Worm (Caenorhabditis elegans) whole organism, midembryonic: ENCODE measurements around the gene ptpn-22.

Source experiments
- T22C8.4 ChIP-seq: fragments of 200-800 bp; sonication (Bioruptor generic); IDR thresholded peaks from 2 replicates; pipeline ENCODE4 v1.3.6; 2022; ENCODE audit warnings: missing genetic modification characterization, missing compliant biosample characterization
- cog-1 ChIP-seq: sonication (generic microtip); optimal IDR thresholded peaks from 2 replicates; lab custom pipeline; 2016; ENCODE audit warnings: missing genetic modification characterization, missing compliant biosample characterization
- flt-1 ChIP-seq: fragments of 200-800 bp; sonication (Bioruptor generic); IDR thresholded peaks from 2 replicates; pipeline ENCODE4 v1.3.6; 2022; ENCODE audit warnings: missing genetic modification characterization, missing compliant biosample characterization
- klf-2 ChIP-seq: fragments of 200-800 bp; sonication (Bioruptor generic); conservative IDR thresholded peaks from 2 replicates; pipeline ENCODE4 v1.3.6; 2022; ENCODE audit warnings: missing genetic modification reagents, missing genetic modification characterization, missing compliant biosample characterization
- med-1 ChIP-seq: sonication (generic microtip); optimal IDR thresholded peaks from 2 replicates; lab custom pipeline; 2017; ENCODE audit warnings: missing genetic modification characterization, mild to moderate bottlenecking, missing compliant biosample characterization, antibody characterized with exemption, missing genetic modification reagents; ENCODE audit not compliant: insufficient read depth
- ref-1 ChIP-seq: fragments of 200-800 bp; sonication (Bioruptor generic); conservative IDR thresholded peaks from 2 replicates; pipeline ENCODE4 v1.3.6; 2022; ENCODE audit warnings: missing genetic modification reagents, missing genetic modification characterization, missing compliant biosample characterization
- tab-1 ChIP-seq: fragments of 200-800 bp; sonication (Bioruptor generic); IDR thresholded peaks from 2 replicates; pipeline ENCODE4 v1.3.6; 2022; ENCODE audit warnings: missing genetic modification characterization, missing compliant biosample characterization
- ztf-23 ChIP-seq: fragments of 200-800 bp; sonication (Bioruptor generic); IDR thresholded peaks from 2 replicates; pipeline ENCODE4 v1.3.6; 2022; ENCODE audit warnings: missing genetic modification reagents, missing genetic modification characterization, missing compliant biosample characterization
- ztf-29 ChIP-seq: fragments of 200-800 bp; sonication (Bioruptor generic); IDR thresholded peaks from 2 replicates; pipeline ENCODE4 v1.3.6; 2022; ENCODE audit warnings: missing genetic modification reagents, missing genetic modification characterization, missing compliant biosample characterization

Gene ptpn-22

ce11 chrIV:1707960-1708359, 32.1 kb downstream of the ptpn-22 start:
- TF ChIP-seq ztf-29 (GFP tag; lab: Robert Waterston, UW) (no peak), klf-2 (no peak), med-1 (GFP tag; lab: Kevin White, UChicago) (no peak), ztf-23 (GFP tag; lab: Robert Waterston, UW) (no peak), flt-1 (GFP tag; lab: Robert Waterston, UW) (no peak), cog-1 (tag; lab: Kevin White, UChicago) (no peak), T22C8.4 (no peak), tab-1 (no peak), ref-1 (GFP tag; lab: Robert Waterston, UW) (no peak)

DNA sequence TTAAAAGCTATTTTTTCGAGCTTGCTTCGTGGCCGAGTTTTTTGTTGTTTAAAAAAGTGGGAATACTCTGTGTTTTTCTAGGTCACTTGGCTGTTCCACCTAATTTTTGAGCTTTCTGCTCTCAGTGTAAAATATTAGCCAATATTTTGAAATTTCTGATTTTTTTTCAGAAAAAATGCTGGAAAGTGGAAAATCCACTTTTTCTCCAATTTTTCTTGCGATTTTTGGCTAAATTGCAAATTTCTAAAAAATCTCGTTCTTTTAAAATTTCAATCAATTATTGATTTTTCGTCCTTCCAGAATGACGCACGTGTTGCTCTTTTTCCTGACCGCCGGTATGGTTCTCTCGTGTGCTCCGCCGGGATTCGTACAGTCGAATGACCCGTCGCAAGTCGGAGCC, 33.1 kb downstream of the ptpn-22 start, which contains the start of gene K08D12.4:
TSS of gene K08D12.4 (plus strand) at position 301 of the 400 bp plus-strand sequence.
- TF ChIP-seq T22C8.4 (peak; percentile 42; the same call in 1 of the 2 replicates), klf-2 (no peak)

ce11 chrIV:1699599-1699998, 40.5 kb downstream of the ptpn-22 start, which contains the start of gene bus-2:
Gene bus-2, plus strand, starts transcription at chrIV:1699899.
- no peak for TF ChIP-seq ztf-23 (GFP tag; lab: Robert Waterston, UW)
- no peak for TF ChIP-seq flt-1 (GFP tag; lab: Robert Waterston, UW)
- no peak for TF ChIP-seq med-1 (GFP tag; lab: Kevin White, UChicago)
- no peak for TF ChIP-seq tab-1
- no peak for TF ChIP-seq cog-1 (tag; lab: Kevin White, UChicago)
- TF ChIP-seq ztf-29 (GFP tag; lab: Robert Waterston, UW), result no peak
- TF ChIP-seq T22C8.4, result no peak
- TF ChIP-seq ref-1 (GFP tag; lab: Robert Waterston, UW), result no peak
- TF ChIP-seq klf-2, result no peak

ce11 chrIV:1691651-1692050, 48.4 kb downstream of the ptpn-22 start:
- no peak for TF ChIP-seq T22C8.4
- no peak for TF ChIP-seq tab-1
- no peak for TF ChIP-seq flt-1 (GFP tag; lab: Robert Waterston, UW)
- TF ChIP-seq cog-1 (tag; lab: Kevin White, UChicago), result no peak
- TF ChIP-seq ztf-29 (GFP tag; lab: Robert Waterston, UW), result no peak
- TF ChIP-seq klf-2, result no peak
- TF ChIP-seq ref-1 (GFP tag; lab: Robert Waterston, UW), result no peak
- TF ChIP-seq ztf-23 (GFP tag; lab: Robert Waterston, UW), result no peak
- TF ChIP-seq med-1 (GFP tag; lab: Kevin White, UChicago), result no peak

DNA sequence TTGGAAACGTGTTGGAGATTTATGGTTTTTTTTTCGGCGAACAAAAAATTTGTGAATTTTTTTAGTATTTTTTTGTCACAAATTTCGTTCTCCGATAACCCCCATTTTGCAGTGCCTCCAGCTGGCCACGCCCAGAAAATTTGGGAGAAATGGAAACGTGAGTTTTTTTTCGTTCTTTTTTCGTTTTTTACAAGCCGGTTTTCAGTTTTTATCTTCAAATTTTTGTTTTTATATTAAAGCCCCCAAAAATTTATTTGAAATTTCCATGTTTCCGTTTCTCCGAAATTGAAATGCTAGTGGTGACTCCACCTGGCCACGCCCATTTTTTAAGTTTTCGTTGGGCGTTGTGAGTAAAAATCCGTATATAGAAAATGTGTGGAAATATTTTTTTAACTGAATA, 52.9 kb downstream of the ptpn-22 start:
- peak; percentile 59; the same call in 1 of the 2 replicates for TF ChIP-seq flt-1 (GFP tag; lab: Robert Waterston, UW)
- no peak for TF ChIP-seq ztf-29 (GFP tag; lab: Robert Waterston, UW)
- TF ChIP-seq tab-1, result no peak
- no peak for TF ChIP-seq cog-1 (tag; lab: Kevin White, UChicago)
- no peak for TF ChIP-seq med-1 (GFP tag; lab: Kevin White, UChicago)
- TF ChIP-seq ztf-23 (GFP tag; lab: Robert Waterston, UW), result peak; percentile 63; the same call in 1 of the 2 replicates
- TF ChIP-seq ref-1 (GFP tag; lab: Robert Waterston, UW), result 0 out of 2 replicates have a peak, but pooled peaks have one; percentile 24
- TF ChIP-seq T22C8.4, result no peak
- 0 out of 2 replicates have a peak, but pooled peaks have one; percentile 40 for TF ChIP-seq klf-2

DNA sequence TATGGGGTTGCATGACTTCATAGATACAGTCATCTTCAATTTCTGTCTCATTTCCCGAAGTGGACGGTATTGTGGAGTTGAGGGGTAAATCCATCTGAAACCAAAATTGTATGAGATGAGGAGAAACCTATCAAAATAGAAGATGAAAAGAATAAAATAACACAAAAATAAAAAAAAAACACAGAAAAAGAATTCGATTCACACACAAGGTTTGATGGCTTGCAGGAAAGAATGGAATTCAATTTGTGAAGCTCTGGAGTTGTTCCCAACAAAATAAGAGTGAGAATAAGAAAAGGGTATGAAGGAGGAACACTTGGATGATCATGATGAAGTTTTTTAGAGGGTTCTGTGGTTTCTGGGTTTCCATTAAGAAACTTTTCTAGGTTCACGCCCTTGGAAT, 58.0 kb downstream of the ptpn-22 start, which contains the start of gene Y41D4B.24:
TSS of gene Y41D4B.24 (minus strand) at position 101 of the 400 bp plus-strand sequence.
- TF ChIP-seq klf-2 (no peak), flt-1 (GFP tag; lab: Robert Waterston, UW) (no peak), cog-1 (tag; lab: Kevin White, UChicago) (no peak), ztf-23 (GFP tag; lab: Robert Waterston, UW) (no peak), med-1 (GFP tag; lab: Kevin White, UChicago) (no peak), T22C8.4 (no peak), ztf-29 (GFP tag; lab: Robert Waterston, UW) (no peak), tab-1 (no peak), ref-1 (GFP tag; lab: Robert Waterston, UW) (no peak)

ce11 chrIV:1679227-1679626, 60.8 kb downstream of the ptpn-22 start:
- no peak for TF ChIP-seq flt-1 (GFP tag; lab: Robert Waterston, UW)
- no peak for TF ChIP-seq ztf-23 (GFP tag; lab: Robert Waterston, UW)
- no peak for TF ChIP-seq klf-2
- TF ChIP-seq ref-1 (GFP tag; lab: Robert Waterston, UW), result no peak
- TF ChIP-seq ztf-29 (GFP tag; lab: Robert Waterston, UW), result no peak
- no peak for TF ChIP-seq med-1 (GFP tag; lab: Kevin White, UChicago)
- TF ChIP-seq T22C8.4, result no peak
- no peak for TF ChIP-seq tab-1
- no peak for TF ChIP-seq cog-1 (tag; lab: Kevin White, UChicago)
